Fruit fly (Drosophila melanogaster) whole organism, embryonic: ENCODE measurements around the gene Oatp33Eb.

Experiments used
- Atf6 ChIP-seq: fragments of 200-800 bp; sonication (Bioruptor generic); IDR thresholded peaks from 2 replicates; pipeline ENCODE4 v1.3.6; 2022; ENCODE audit warnings: missing biosample characterization, missing genetic modification characterization
- CG10321 ChIP-seq: fragments of 200-800 bp; sonication (Bioruptor generic); IDR thresholded peaks from 2 replicates; pipeline ENCODE4 v1.3.6; 2022; ENCODE audit warnings: missing biosample characterization, missing genetic modification characterization
- CG12155 ChIP-seq: fragments of 200-800 bp; sonication (Bioruptor generic); optimal IDR thresholded peaks from 3 replicates; lab custom pipeline; 2016; ENCODE audit warnings: missing biosample characterization, missing genetic modification characterization
- CG1233 ChIP-seq: fragments of 200-800 bp; sonication (Bioruptor generic); optimal IDR thresholded peaks from 4 replicates; lab custom pipeline; 2018; ENCODE audit warnings: missing biosample characterization, mild to moderate bottlenecking, missing genetic modification characterization
- CG12744 ChIP-seq: fragments of 200-800 bp; sonication (Bioruptor generic); optimal IDR thresholded peaks from 2 replicates; lab custom pipeline; 2016; ENCODE audit warnings: missing biosample characterization, missing genetic modification characterization
- CG12769 ChIP-seq: fragments of 200-800 bp; sonication (Bioruptor generic); optimal IDR thresholded peaks from 2 replicates; lab custom pipeline; 2019; ENCODE audit warnings: missing biosample characterization, mild to moderate bottlenecking, missing genetic modification characterization, moderate library complexity
- CG13287 ChIP-seq: fragments of 200-800 bp; sonication (Bioruptor generic); IDR thresholded peaks from 2 replicates; pipeline ENCODE4 v1.3.6; 2022; ENCODE audit warnings: missing biosample characterization, missing genetic modification characterization; ENCODE audit not compliant: partially characterized antibody
- CG13775 ChIP-seq: fragments of 200-800 bp; sonication (Bioruptor generic); optimal IDR thresholded peaks from 3 replicates; lab custom pipeline; 2017; ENCODE audit warnings: missing biosample characterization, mild to moderate bottlenecking, missing genetic modification characterization
- CG14441 ChIP-seq: fragments of 200-800 bp; sonication (Bioruptor generic); IDR thresholded peaks from 2 replicates; pipeline ENCODE4 v1.3.6; 2022; ENCODE audit warnings: missing biosample characterization, missing genetic modification characterization
- CG15514 ChIP-seq: fragments of 200-800 bp; sonication (Bioruptor generic); optimal IDR thresholded peaks from 3 replicates; lab custom pipeline; 2017; ENCODE audit warnings: missing biosample characterization, missing genetic modification characterization, mild to moderate bottlenecking, moderate library complexity, missing genetic modification reagents
- CG18599 ChIP-seq: fragments of 200-800 bp; sonication (Bioruptor generic); optimal IDR thresholded peaks from 3 replicates; lab custom pipeline; 2017; ENCODE audit warnings: missing biosample characterization, missing genetic modification characterization, mild to moderate bottlenecking, moderate library complexity, missing genetic modification reagents
- CG31365 ChIP-seq: fragments of 200-800 bp; sonication (Bioruptor generic); optimal IDR thresholded peaks from 2 replicates; lab custom pipeline; 2018; ENCODE audit warnings: missing biosample characterization, mild to moderate bottlenecking, missing genetic modification characterization
- CG31441 ChIP-seq: fragments of 200-800 bp; sonication (Bioruptor generic); IDR thresholded peaks from 2 replicates; pipeline ENCODE4 v1.3.6; 2022; ENCODE audit warnings: missing biosample characterization, missing genetic modification characterization
- CG34376 ChIP-seq: fragments of 200-800 bp; sonication (Bioruptor generic); optimal IDR thresholded peaks from 2 replicates; lab custom pipeline; 2018; ENCODE audit warnings: missing biosample characterization, mild to moderate bottlenecking, missing genetic modification characterization
- CG6654 ChIP-seq: fragments of 200-800 bp; sonication (Bioruptor generic); optimal IDR thresholded peaks from 2 replicates; lab custom pipeline; 2017; ENCODE audit warnings: missing biosample characterization, mild to moderate bottlenecking, missing genetic modification characterization
- CG7963 ChIP-seq: fragments of 200-800 bp; sonication (Bioruptor generic); IDR thresholded peaks from 3 replicates; pipeline ENCODE4 v1.3.6; 2022; ENCODE audit warnings: missing biosample characterization, missing genetic modification characterization; ENCODE audit not compliant: partially characterized antibody
- CTCF ChIP-seq: fragments of 200-800 bp; sonication (Bioruptor generic); optimal IDR thresholded peaks from 2 replicates; lab custom pipeline; 2017; ENCODE audit warnings: missing biosample characterization, mild to moderate bottlenecking, missing genetic modification characterization, moderate library complexity
- CoRest ChIP-seq: fragments of 200-800 bp; sonication (Bioruptor generic); optimal IDR thresholded peaks from 3 replicates; lab custom pipeline; 2018; ENCODE audit warnings: missing biosample characterization, mild to moderate bottlenecking, missing genetic modification characterization, moderate library complexity
- Dek ChIP-seq: fragments of 200-800 bp; sonication (Bioruptor generic); optimal IDR thresholded peaks from 3 replicates; lab custom pipeline; 2019; ENCODE audit warnings: missing biosample characterization, mild to moderate bottlenecking, missing genetic modification characterization, moderate library complexity
- Dp ChIP-seq: fragments of 200-800 bp; sonication (Bioruptor generic); optimal IDR thresholded peaks from 2 replicates; lab custom pipeline; 2018; ENCODE audit warnings: missing biosample characterization, mild to moderate bottlenecking, missing genetic modification characterization, moderate library complexity
- Fer3 ChIP-seq: fragments of 200-800 bp; sonication (Bioruptor generic); optimal IDR thresholded peaks from 2 replicates; lab custom pipeline; 2018; ENCODE audit warnings: missing biosample characterization, mild to moderate bottlenecking, missing genetic modification characterization, moderate library complexity
- HLH4C ChIP-seq: fragments of 200-800 bp; sonication (Bioruptor generic); IDR thresholded peaks from 3 replicates; pipeline ENCODE4 v1.3.6; 2022; ENCODE audit warnings: missing biosample characterization, missing genetic modification characterization; ENCODE audit not compliant: partially characterized antibody
- Hr3 ChIP-seq: fragments of 200-800 bp; sonication (Bioruptor generic); optimal IDR thresholded peaks from 3 replicates; lab custom pipeline; 2016; ENCODE audit warnings: missing biosample characterization, missing genetic modification characterization
- Hr51 ChIP-seq, 2 experiments: fragments of 200-800 bp; sonication (Bioruptor generic); optimal IDR thresholded peaks; 2 replicates in 1 of 2; 3 replicates in 1 of 2; lab custom pipeline; 2016 to 2018; ENCODE audit warnings: missing biosample characterization in 2 of 2, missing genetic modification characterization in 2 of 2, mild to moderate bottlenecking in 1 of 2, moderate library complexity in 1 of 2
- Jarid2 ChIP-seq: fragments of 200-800 bp; sonication (Bioruptor generic); optimal IDR thresholded peaks from 3 replicates; lab custom pipeline; 2017; ENCODE audit warnings: mild to moderate bottlenecking, missing biosample characterization, missing genetic modification reagents, missing genetic modification characterization
- Nf-YC ChIP-seq: fragments of 200-800 bp; optimal IDR thresholded peaks from 3 replicates; lab custom pipeline; 2019; ENCODE audit warnings: missing biosample characterization, mild to moderate bottlenecking, missing genetic modification characterization, moderate library complexity
- Oaz ChIP-seq: fragments of 200-800 bp; sonication (Bioruptor generic); IDR thresholded peaks from 2 replicates; pipeline ENCODE4 v1.3.6; 2022; ENCODE audit warnings: missing biosample characterization, missing genetic modification characterization
- Sin3A ChIP-seq: fragments of >200 bp; optimal IDR thresholded peaks from 2 replicates; lab custom pipeline; 2018
- Sox100B ChIP-seq: fragments of 200-800 bp; sonication (Bioruptor generic); optimal IDR thresholded peaks from 3 replicates; lab custom pipeline; 2018; ENCODE audit warnings: missing biosample characterization, mild to moderate bottlenecking, missing genetic modification characterization
- TFAM ChIP-seq: fragments of 200-800 bp; sonication (Bioruptor generic); optimal IDR thresholded peaks from 2 replicates; lab custom pipeline; 2017; ENCODE audit warnings: missing biosample characterization, missing genetic modification characterization, inconsistent platforms
- abd-A ChIP-seq: fragments of 200-800 bp; sonication (Bioruptor generic); optimal IDR thresholded peaks from 3 replicates; lab custom pipeline; 2019; ENCODE audit warnings: missing biosample characterization, mild to moderate bottlenecking, missing genetic modification characterization, moderate library complexity
- cato ChIP-seq: fragments of 200-800 bp; sonication (Bioruptor generic); optimal IDR thresholded peaks from 2 replicates; lab custom pipeline; 2016; ENCODE audit warnings: missing biosample characterization, missing genetic modification characterization, borderline replicate concordance
- caup ChIP-seq: fragments of 200-800 bp; sonication (Bioruptor generic); optimal IDR thresholded peaks from 3 replicates; lab custom pipeline; 2017; ENCODE audit warnings: missing biosample characterization, mild to moderate bottlenecking, missing genetic modification characterization, moderate library complexity; ENCODE audit not compliant: severe bottlenecking
- chn ChIP-seq: fragments of 200-800 bp; sonication (Bioruptor generic); optimal IDR thresholded peaks from 2 replicates; lab custom pipeline; 2016; ENCODE audit warnings: missing biosample characterization, missing genetic modification characterization
- exex ChIP-seq: fragments of 200-800 bp; sonication (Bioruptor generic); optimal IDR thresholded peaks from 4 replicates; lab custom pipeline; 2018; ENCODE audit warnings: missing biosample characterization, mild to moderate bottlenecking, missing genetic modification characterization, moderate library complexity
- jigr1 ChIP-seq: fragments of 200-800 bp; sonication (Bioruptor generic); IDR thresholded peaks from 3 replicates; pipeline ENCODE4 v1.3.6; 2022; ENCODE audit warnings: missing biosample characterization, missing genetic modification characterization
- mam ChIP-seq: fragments of 200-800 bp; sonication (Bioruptor generic); optimal IDR thresholded peaks from 3 replicates; lab custom pipeline; 2016; ENCODE audit warnings: missing biosample characterization, missing genetic modification characterization
- pita ChIP-seq: fragments of 200-800 bp; sonication (Bioruptor generic); optimal IDR thresholded peaks from 2 replicates; lab custom pipeline; 2017; ENCODE audit warnings: missing biosample characterization, mild to moderate bottlenecking, missing genetic modification characterization
- schlank ChIP-seq: fragments of 200-800 bp; sonication (Bioruptor generic); optimal IDR thresholded peaks from 2 replicates; lab custom pipeline; 2018; ENCODE audit warnings: missing biosample characterization, mild to moderate bottlenecking, missing genetic modification characterization
- sd ChIP-seq: fragments of 200-800 bp; sonication (Bioruptor generic); optimal IDR thresholded peaks from 3 replicates; lab custom pipeline; 2018; ENCODE audit warnings: missing biosample characterization, mild to moderate bottlenecking, missing genetic modification characterization, moderate library complexity
- slp2 ChIP-seq: fragments of 200-800 bp; sonication (Bioruptor generic); optimal IDR thresholded peaks from 2 replicates; lab custom pipeline; 2016; ENCODE audit warnings: missing biosample characterization, missing genetic modification characterization
- so ChIP-seq: fragments of 200-800 bp; sonication (Bioruptor generic); IDR thresholded peaks from 3 replicates; pipeline ENCODE4 v1.3.6; 2022; ENCODE audit warnings: missing biosample characterization, missing genetic modification characterization
- stwl ChIP-seq: fragments of 200-800 bp; sonication (Bioruptor generic); optimal IDR thresholded peaks from 3 replicates; lab custom pipeline; 2018; ENCODE audit warnings: missing biosample characterization, mild to moderate bottlenecking, missing genetic modification characterization, moderate library complexity
- tll ChIP-seq, 2 experiments: fragments of 200-800 bp in 1 of 2; fragments of >200 bp in 1 of 2; sonication (Bioruptor generic) in 1 of 2; optimal IDR thresholded peaks; 2 replicates each; lab custom pipeline; 2017 to 2019; ENCODE audit warnings: missing biosample characterization in 2 of 2, missing genetic modification characterization in 2 of 2, mild to moderate bottlenecking in 1 of 2, moderate library complexity in 1 of 2
- tna ChIP-seq: fragments of 200-800 bp; sonication (Bioruptor generic); IDR thresholded peaks from 2 replicates; pipeline ENCODE4 v1.3.6; 2022; ENCODE audit warnings: missing biosample characterization, missing genetic modification characterization; ENCODE audit not compliant: partially characterized antibody
- vvl ChIP-seq: fragments of 200-800 bp; sonication (Bioruptor generic); IDR thresholded peaks from 2 replicates; pipeline ENCODE4 v1.3.6; 2022; ENCODE audit warnings: missing biosample characterization, missing genetic modification characterization
- zen2 ChIP-seq: fragments of 200-800 bp; sonication (Bioruptor generic); IDR thresholded peaks from 3 replicates; pipeline ENCODE4 v1.3.6; 2022; ENCODE audit warnings: missing biosample characterization, missing genetic modification characterization; ENCODE audit not compliant: partially characterized antibody

Oatp33Eb gene

DNA sequence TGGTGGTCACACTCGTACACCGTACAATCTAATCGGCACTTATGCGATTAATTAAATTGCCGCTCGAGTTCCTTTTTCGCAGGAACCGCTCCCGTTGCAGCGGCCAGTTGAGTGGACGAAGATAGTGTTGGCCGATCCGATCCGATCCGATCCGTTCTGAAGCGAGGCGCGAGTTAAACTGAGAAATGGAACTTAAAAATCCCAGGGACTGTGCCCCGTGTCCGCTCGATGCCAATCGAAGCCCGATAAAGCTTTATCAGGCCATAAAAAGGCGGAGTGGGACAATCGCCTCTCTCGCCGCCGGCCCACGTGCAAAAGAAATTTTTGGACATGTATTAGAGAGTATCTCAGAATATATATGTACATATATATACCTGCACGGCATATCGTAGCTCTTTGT lies 2.5 kb upstream of the Oatp33Eb start, which contains the start of gene Oatp33Ea (continued):
- TF ChIP-seq Sin3A (lab: Kevin White, UChicago) (no peak), so (no peak), Fer3 (tag; lab: Kevin White, UChicago) (no peak), CG18599 (GFP tag; lab: Kevin White, UChicago) (peak; percentile 33), caup (no peak), CG34376 (GFP tag; lab: Kevin White, UChicago) (peak; percentile 96), CoRest (tag; lab: Kevin White, UChicago) (no peak), chn (GFP tag; lab: Kevin White, UChicago) (no peak), Nf-YC (tag; lab: Kevin White, UChicago) (peak; percentile 9), CG12744 (GFP tag; lab: Kevin White, UChicago) (no peak), mam (GFP tag; lab: Kevin White, UChicago) (no peak), vvl (GFP tag; lab: Robert Waterston, UW) (no peak), CG13775 (GFP tag; lab: Kevin White, UChicago) (no peak), CG12769 (tag; lab: Kevin White, UChicago) (peak; percentile 58), Jarid2 (peak; percentile 12), CG10321 (no peak), CG15514 (GFP tag; lab: Kevin White, UChicago) (no peak)

DNA sequence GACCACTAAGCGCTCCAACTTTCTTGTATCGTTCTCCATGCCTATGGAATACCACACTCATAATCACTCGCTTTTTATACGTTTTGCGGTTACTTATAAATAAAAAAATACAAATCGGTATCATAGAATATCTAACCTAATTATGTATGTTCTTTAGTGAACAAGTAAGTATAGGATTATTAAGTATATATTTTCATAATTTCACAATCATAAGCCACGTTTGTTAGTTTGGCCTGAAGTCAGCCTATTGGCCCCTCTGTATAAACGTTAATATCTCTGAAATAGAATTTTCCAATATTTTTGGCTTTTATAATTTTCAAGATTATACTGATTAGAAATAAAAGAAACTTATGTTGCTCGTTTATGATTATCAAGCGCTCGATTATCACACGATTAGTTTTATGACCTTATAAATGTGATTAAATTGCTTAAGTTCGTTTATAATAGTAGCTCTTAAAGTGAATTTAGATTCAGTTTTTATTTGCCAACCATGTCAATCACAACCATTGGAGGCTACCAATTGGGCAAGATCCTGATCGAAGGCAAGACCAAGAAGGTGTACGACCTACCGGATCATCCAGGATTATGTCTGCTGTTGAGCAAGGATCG lies 5.0 kb downstream of the Oatp33Eb start, which contains the start of gene CG5418:
Gene CG5418, minus strand, starts transcription at position 51 of the 609 bp plus-strand sequence.
- TF ChIP-seq sd (tag; lab: Kevin White, UChicago) (peak; percentile 0), exex (tag; lab: Kevin White, UChicago) (peak; percentile 95), zen2 (no peak)

DNA sequence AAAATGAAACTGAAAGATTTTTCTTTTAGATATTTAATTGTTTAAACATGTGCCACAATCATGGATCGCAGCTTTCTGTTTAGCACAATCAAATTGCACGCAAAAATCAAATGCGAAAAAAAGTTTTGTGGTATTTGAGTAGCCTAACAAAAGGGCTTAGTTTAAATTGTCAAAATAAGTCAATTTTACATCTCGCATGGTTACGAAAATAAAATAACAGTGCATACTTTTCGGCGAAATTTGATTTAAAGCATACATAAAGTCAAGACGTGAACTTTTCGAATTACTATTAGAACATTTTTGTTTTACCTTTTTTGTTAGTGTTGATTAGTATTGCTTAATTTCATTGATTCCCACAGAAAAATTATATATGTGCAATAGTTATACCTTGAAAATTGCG lies 6.8 kb downstream of the Oatp33Eb start:
- peak; percentile 73 for TF ChIP-seq CTCF (GFP tag; lab: Kevin White, UChicago)
- no peak for TF ChIP-seq Sox100B (GFP tag; lab: Kevin White, UChicago)
- 0 out of 2 replicates have a peak, but pooled peaks have one; percentile 26 for TF ChIP-seq CG13287 (GFP tag; lab: Robert Waterston, UW)
- no peak for TF ChIP-seq schlank (tag; lab: Kevin White, UChicago)
- peak; percentile 63 for TF ChIP-seq stwl (tag; lab: Kevin White, UChicago)
- peak in 1 of 2 experiments; percentile 3 for TF ChIP-seq tll (GFP tag; optimal IDR thresholded peaks at IDR 0.05; lab: Kevin White, UChicago)
- no peak for TF ChIP-seq cato (GFP tag; lab: Kevin White, UChicago)
- no peak for TF ChIP-seq Hr3 (GFP tag; lab: Kevin White, UChicago)
- no peak for TF ChIP-seq abd-A
- no peak for TF ChIP-seq CG12155
- no peak for TF ChIP-seq CG7963 (GFP tag; lab: Robert Waterston, UW)
- no peak for TF ChIP-seq Oaz (GFP tag; lab: Robert Waterston, UW)
- no peak for TF ChIP-seq TFAM
- no peak for TF ChIP-seq CG14441
- no peak for TF ChIP-seq jigr1
- TF ChIP-seq HLH4C (GFP tag; lab: Robert Waterston, UW): no peak
- no peak for TF ChIP-seq tna
- no peak for TF ChIP-seq slp2 (GFP tag; lab: Kevin White, UChicago)
- no peak for TF ChIP-seq CG31441 (GFP tag; lab: Robert Waterston, UW)
- peak; percentile 31 for TF ChIP-seq pita
- TF ChIP-seq Dek (tag; lab: Kevin White, UChicago): no peak
- TF ChIP-seq Hr51 (GFP tag; optimal IDR thresholded peaks at IDR 0.05; lab: Kevin White, UChicago): no peak
- no peak for TF ChIP-seq CG1233 (GFP tag; lab: Kevin White, UChicago)
- TF ChIP-seq Atf6 (GFP tag; lab: Robert Waterston, UW): no peak
- TF ChIP-seq CG6654 (GFP tag; lab: Kevin White, UChicago): no peak
- TF ChIP-seq CG31365 (tag; lab: Kevin White, UChicago): no peak
- TF ChIP-seq Dp: peak; percentile 16
